Worm (Caenorhabditis elegans) whole organism, L3 larva: Measurements from ENCODE around the gene sams-4.

Source experiments
- ZK546.5 ChIP-seq: sonication (generic microtip); optimal IDR thresholded peaks from 2 replicates; lab custom pipeline; 2017; ENCODE audit warnings: missing biosample characterization, missing genetic modification characterization
- aly-2 ChIP-seq: fragments of 150-350 bp; optimal IDR thresholded peaks from 2 replicates; lab custom pipeline; 2014; ENCODE audit warnings: missing biosample characterization, missing genetic modification characterization
- ceh-16 ChIP-seq: sonication (generic microtip); optimal IDR thresholded peaks from 2 replicates; lab custom pipeline; 2017; ENCODE audit warnings: missing biosample characterization, missing genetic modification characterization
- ceh-28 ChIP-seq: fragments of 150-350 bp; optimal IDR thresholded peaks from 2 replicates; lab custom pipeline; 2014; ENCODE audit warnings: missing biosample characterization, missing genetic modification reagents, missing genetic modification characterization
- ceh-82 ChIP-seq: fragments of 150-350 bp; optimal IDR thresholded peaks from 2 replicates; lab custom pipeline; 2014; ENCODE audit warnings: missing biosample characterization, missing genetic modification characterization
- ceh-9 ChIP-seq: sonication (generic microtip); optimal IDR thresholded peaks from 2 replicates; lab custom pipeline; 2018; ENCODE audit warnings: missing biosample characterization, missing genetic modification characterization
- egl-5 ChIP-seq: fragments of 150-350 bp; optimal IDR thresholded peaks from 2 replicates; lab custom pipeline; 2017; ENCODE audit warnings: missing biosample characterization, missing genetic modification reagents, missing genetic modification characterization, inconsistent platforms
- elt-1 ChIP-seq: fragments of 150-350 bp; optimal IDR thresholded peaks from 2 replicates; lab custom pipeline; 2014; ENCODE audit warnings: missing biosample characterization, missing genetic modification characterization
- elt-2 ChIP-seq: sonication (generic microtip); optimal IDR thresholded peaks from 2 replicates; lab custom pipeline; 2016; ENCODE audit warnings: missing genetic modification reagents, mild to moderate bottlenecking, missing genetic modification characterization, missing compliant biosample characterization
- elt-3 ChIP-seq, 3 experiments: fragments of 150-350 bp in 1 of 3; sonication (generic microtip) in 2 of 3; optimal IDR thresholded peaks; 2 replicates in 2 of 3; 4 replicates in 1 of 3; lab custom pipeline; 2014 to 2017; ENCODE audit warnings: missing biosample characterization in 3 of 3, missing genetic modification characterization in 3 of 3
- fkh-10 ChIP-seq: sonication (generic microtip); optimal IDR thresholded peaks from 2 replicates; lab custom pipeline; 2017; ENCODE audit warnings: missing biosample characterization, missing genetic modification reagents, missing genetic modification characterization
- fkh-2 ChIP-seq: fragments of 150-350 bp; optimal IDR thresholded peaks from 2 replicates; lab custom pipeline; 2014; ENCODE audit warnings: missing biosample characterization, missing genetic modification reagents, missing genetic modification characterization
- hmg-11 ChIP-seq: sonication (generic microtip); optimal IDR thresholded peaks from 2 replicates; lab custom pipeline; 2016; ENCODE audit warnings: missing genetic modification characterization, missing compliant biosample characterization
- lin-39 ChIP-seq: fragments of 150-350 bp; optimal IDR thresholded peaks from 2 replicates; lab custom pipeline; 2018; ENCODE audit warnings: missing biosample characterization, missing genetic modification reagents, missing genetic modification characterization
- lsy-12 ChIP-seq: sonication (generic microtip); optimal IDR thresholded peaks from 2 replicates; lab custom pipeline; 2016; ENCODE audit warnings: mild to moderate bottlenecking, missing genetic modification characterization, missing compliant biosample characterization
- mdl-1 ChIP-seq: fragments of 150-350 bp; optimal IDR thresholded peaks from 2 replicates; lab custom pipeline; 2014; ENCODE audit warnings: missing biosample characterization, missing genetic modification characterization
- mml-1 ChIP-seq: fragments of 150-350 bp; sonication (generic microtip); optimal IDR thresholded peaks from 3 replicates; lab custom pipeline; 2014; ENCODE audit warnings: missing biosample characterization, missing genetic modification characterization
- nfya-1 ChIP-seq: sonication (generic microtip); optimal IDR thresholded peaks from 2 replicates; lab custom pipeline; 2017; ENCODE audit warnings: missing genetic modification characterization, mild to moderate bottlenecking, missing compliant biosample characterization, antibody characterized with exemption, moderate library complexity; ENCODE audit not compliant: insufficient read depth
- nhr-11 ChIP-seq: fragments of 150-350 bp; optimal IDR thresholded peaks from 2 replicates; lab custom pipeline; 2014; ENCODE audit warnings: missing biosample characterization, missing genetic modification characterization
- nhr-12 ChIP-seq: fragments of 150-350 bp; optimal IDR thresholded peaks from 2 replicates; lab custom pipeline; 2014; ENCODE audit warnings: missing biosample characterization, missing genetic modification characterization
- nhr-23 ChIP-seq: fragments of 150-350 bp; optimal IDR thresholded peaks from 2 replicates; lab custom pipeline; 2014; ENCODE audit warnings: missing biosample characterization, missing genetic modification reagents, missing genetic modification characterization
- nhr-25 ChIP-seq: sonication (generic microtip); optimal IDR thresholded peaks from 2 replicates; lab custom pipeline; 2017; ENCODE audit warnings: missing biosample characterization, missing genetic modification characterization
- nhr-67 ChIP-seq: fragments of 150-350 bp; optimal IDR thresholded peaks from 2 replicates; lab custom pipeline; 2014; ENCODE audit warnings: missing biosample characterization, missing genetic modification characterization
- nhr-77 ChIP-seq: fragments of 150-350 bp; optimal IDR thresholded peaks from 2 replicates; lab custom pipeline; 2014; ENCODE audit warnings: missing biosample characterization, missing genetic modification characterization
- pha-4 ChIP-seq: fragments of 150-350 bp; optimal IDR thresholded peaks from 2 replicates; lab custom pipeline; 2014; ENCODE audit warnings: missing biosample characterization, missing genetic modification reagents, missing genetic modification characterization
- pqm-1 ChIP-seq: fragments of 150-350 bp; optimal IDR thresholded peaks from 2 replicates; lab custom pipeline; 2017; ENCODE audit warnings: missing biosample characterization, missing genetic modification characterization, inconsistent platforms
- sea-2 ChIP-seq: fragments of 150-350 bp; sonication (generic microtip); optimal IDR thresholded peaks from 4 replicates; lab custom pipeline; 2014; ENCODE audit warnings: missing biosample characterization, missing genetic modification reagents, missing genetic modification characterization
- snpc-4 ChIP-seq: fragments of 150-350 bp; optimal IDR thresholded peaks from 2 replicates; lab custom pipeline; 2014; ENCODE audit warnings: missing biosample characterization, missing genetic modification characterization
- tbx-2 ChIP-seq: sonication (generic microtip); optimal IDR thresholded peaks from 2 replicates; lab custom pipeline; 2016; ENCODE audit warnings: mild to moderate bottlenecking, missing genetic modification characterization, missing compliant biosample characterization

sams-4 gene

DNA sequence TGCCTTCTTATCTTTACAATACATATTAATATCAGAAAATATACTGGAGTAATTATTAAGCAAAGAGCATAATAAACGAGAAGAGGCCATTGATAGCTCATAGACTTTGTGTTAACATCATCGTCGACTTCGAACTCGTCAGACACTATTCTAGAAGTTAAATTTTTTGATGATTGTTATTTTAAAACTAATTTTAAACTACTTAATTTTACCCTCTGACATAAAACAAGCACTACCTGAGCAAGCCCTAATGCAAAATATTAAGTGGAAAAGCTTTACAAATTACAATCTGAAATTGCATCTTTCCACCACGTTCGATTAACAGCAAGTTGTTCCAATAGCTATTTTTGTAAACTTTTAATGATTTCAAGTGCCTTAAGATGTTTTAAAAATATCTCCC, 23.9 kb upstream of the sams-4 start, which contains the start of gene srv-17:
srv-17 (minus strand) TSS at position 101 of the 400 bp plus-strand sequence.
- TF ChIP-seq pha-4 (no peak), aly-2 (tag; lab: Kevin White, UChicago) (no peak), sea-2 (GFP tag; lab: Kevin White, UChicago) (no peak), fkh-10 (no peak), elt-1 (tag; lab: Kevin White, UChicago) (no peak), ceh-82 (tag; lab: Kevin White, UChicago) (no peak), lin-39 (no peak), elt-2 (tag; lab: Kevin White, UChicago) (no peak)

DNA sequence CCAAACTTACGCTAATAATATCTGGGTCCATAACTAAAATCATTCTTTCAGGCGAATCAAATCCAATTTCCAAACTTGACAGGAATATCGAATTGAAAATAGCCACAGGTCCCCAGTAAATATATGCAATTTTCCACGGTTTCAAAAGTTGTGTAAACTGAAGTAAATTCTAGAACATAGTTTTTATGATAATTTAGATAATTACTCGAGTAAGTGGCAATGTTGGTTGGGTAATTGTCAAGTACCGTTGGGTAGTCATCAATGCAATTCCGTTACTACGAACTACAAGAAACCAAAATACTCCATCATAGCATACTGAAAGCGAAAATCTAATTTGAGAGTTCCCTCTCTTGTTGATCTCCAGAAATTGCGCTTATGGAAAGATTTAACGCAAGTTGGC, 23.2 kb upstream of the sams-4 start:
- TF ChIP-seq ZK546.5 (tag; lab: Kevin White, UChicago) (no peak), ceh-16 (tag; lab: Kevin White, UChicago) (no peak), fkh-2 (tag; lab: Kevin White, UChicago) (no peak), nhr-77 (tag; lab: Kevin White, UChicago) (no peak), nhr-67 (tag; lab: Kevin White, UChicago) (no peak), elt-2 (tag; lab: Kevin White, UChicago) (no peak), nhr-12 (tag; lab: Kevin White, UChicago) (no peak), ceh-9 (tag; lab: Kevin White, UChicago) (no peak), nhr-23 (tag; lab: Kevin White, UChicago) (no peak)

DNA sequence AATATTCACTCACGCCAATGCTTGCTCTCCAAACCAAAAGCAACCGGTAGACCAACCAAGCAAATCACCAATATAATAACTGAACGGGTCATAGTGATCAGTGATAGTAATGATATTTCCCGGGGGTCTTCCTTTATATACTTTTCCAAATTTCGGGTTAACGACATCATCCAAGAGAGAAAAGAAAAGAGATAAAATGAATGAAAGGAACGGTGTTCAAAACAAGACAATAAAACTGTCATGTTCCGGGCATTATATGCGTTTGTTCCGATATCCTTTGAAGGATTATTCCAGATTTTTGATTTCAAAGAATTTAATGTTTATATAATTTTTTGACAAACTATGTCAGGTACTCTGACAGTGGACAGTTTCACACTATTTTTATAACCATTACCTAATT, 21.0 kb upstream of the sams-4 start, which contains the start of gene C06E7.88:
C06E7.88 (minus strand) TSS at position 101 of the 400 bp plus-strand sequence.
- no peak for TF ChIP-seq aly-2 (tag; lab: Kevin White, UChicago)
- TF ChIP-seq mdl-1 (tag; lab: Kevin White, UChicago), result no peak
- no peak for TF ChIP-seq ZK546.5 (tag; lab: Kevin White, UChicago)
- no peak for TF ChIP-seq ceh-16 (tag; lab: Kevin White, UChicago)
- TF ChIP-seq nhr-11 (tag; lab: Kevin White, UChicago), result no peak
- no peak for TF ChIP-seq lsy-12 (tag; lab: Kevin White, UChicago)
- no peak for TF ChIP-seq elt-3 (tag; optimal IDR thresholded peaks at IDR 0.05; lab: Kevin White, UChicago)
- TF ChIP-seq nhr-25 (tag; lab: Kevin White, UChicago), result no peak
- TF ChIP-seq elt-1 (tag; lab: Kevin White, UChicago), result no peak

DNA sequence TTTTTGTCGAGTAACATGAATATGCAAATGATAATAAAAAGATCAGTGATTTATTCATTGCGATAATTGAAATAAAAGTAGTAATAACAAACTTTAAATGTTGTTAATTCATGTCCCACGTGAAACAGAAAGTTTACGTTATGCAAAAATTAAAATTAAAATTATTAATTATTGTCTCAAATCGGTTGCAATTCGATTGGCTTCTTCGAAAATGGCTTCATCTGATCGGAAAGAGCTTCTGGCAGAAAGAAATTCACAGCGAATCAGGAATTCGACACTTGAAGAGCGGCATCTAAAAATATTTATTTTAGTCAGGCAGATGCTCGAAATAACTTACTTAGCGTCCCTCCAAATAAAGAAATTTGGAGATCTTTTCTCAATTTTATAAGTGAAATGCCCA, 19.6 kb upstream of the sams-4 start, which contains the start of gene spe-27:
spe-27 (minus strand) TSS at position 101 of the 400 bp plus-strand sequence.
- no peak for TF ChIP-seq ceh-28 (tag; lab: Kevin White, UChicago)
- no peak for TF ChIP-seq nhr-12 (tag; lab: Kevin White, UChicago)
- no peak for TF ChIP-seq lsy-12 (tag; lab: Kevin White, UChicago)
- no peak for TF ChIP-seq tbx-2 (tag; lab: Kevin White, UChicago)
- no peak for TF ChIP-seq pqm-1 (tag; lab: Kevin White, UChicago)
- TF ChIP-seq hmg-11 (tag; lab: Kevin White, UChicago), result no peak
- TF ChIP-seq elt-1 (tag; lab: Kevin White, UChicago), result no peak
- TF ChIP-seq nfya-1 (tag; lab: Kevin White, UChicago), result no peak
- no peak for TF ChIP-seq mml-1 (tag; lab: Kevin White, UChicago)
- no peak for TF ChIP-seq snpc-4 (tag; lab: Kevin White, UChicago)
- TF ChIP-seq fkh-2 (tag; lab: Kevin White, UChicago), result no peak

DNA sequence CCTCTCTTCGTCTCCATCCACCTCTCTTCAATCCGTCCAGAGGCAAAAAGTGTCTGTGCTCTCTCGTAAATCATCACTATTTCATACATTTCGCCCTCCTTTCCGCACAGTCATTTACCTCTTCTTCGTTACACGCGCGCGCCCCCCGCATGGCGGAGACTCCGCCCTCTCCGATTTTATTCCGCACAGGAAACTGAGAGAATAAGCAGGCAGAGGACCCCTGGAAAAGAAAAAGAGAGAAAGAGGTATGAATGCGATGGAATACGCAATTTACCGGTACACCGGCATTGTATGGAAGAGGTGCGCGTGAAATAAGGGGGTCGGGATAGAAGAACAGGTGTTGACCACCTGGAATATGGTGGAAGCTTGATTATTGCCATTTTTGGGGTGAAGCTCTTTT, 14.6 kb upstream of the sams-4 start:
- TF ChIP-seq nhr-67 (tag; lab: Kevin White, UChicago), result no peak
- TF ChIP-seq sea-2 (GFP tag; lab: Kevin White, UChicago), result no peak

DNA sequence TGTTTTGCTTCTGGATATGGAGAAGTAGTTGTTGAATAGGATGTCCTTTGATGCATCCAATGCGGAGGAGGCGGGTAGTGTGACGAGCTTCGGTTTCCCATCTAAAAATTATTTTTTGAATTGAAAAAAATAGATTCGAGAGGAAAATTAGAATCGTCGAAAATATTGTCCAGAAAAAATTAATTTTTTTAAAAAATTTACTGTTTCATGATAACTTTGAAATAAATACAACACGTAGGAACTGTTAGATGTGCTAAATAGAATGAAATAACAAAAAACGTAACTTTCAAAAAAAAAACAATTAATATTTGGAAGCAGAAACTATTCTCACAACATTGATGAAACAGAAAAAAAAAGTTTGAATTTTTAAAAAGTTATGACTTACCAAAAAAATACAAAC, 13.7 kb upstream of the sams-4 start, which contains the start of gene C06E7.4:
C06E7.4 (minus strand) TSS at position 101 of the 400 bp plus-strand sequence.
- TF ChIP-seq lin-39 (no peak), egl-5 (tag; lab: Kevin White, UChicago) (no peak), tbx-2 (tag; lab: Kevin White, UChicago) (no peak)
